Worm (Caenorhabditis elegans): ENCODE data around the gene srx-45.

- no peak for TF ChIP-seq ztf-28 (GFP tag; IDR thresholded peaks at IDR 0.05)
- TF ChIP-seq nhr-179 (tag; optimal IDR thresholded peaks at IDR 0.05) = no peak
- TF ChIP-seq ztf-26 (tag; optimal IDR thresholded peaks at IDR 0.05) = no peak
- no peak for TF ChIP-seq ama-1 (optimal IDR thresholded peaks at IDR 0.05)
- no peak for TF ChIP-seq ama-1 (GFP tag; optimal IDR thresholded peaks at IDR 0.05)
- no peak for TF ChIP-seq attf-6 (GFP tag; IDR thresholded peaks at IDR 0.05)
- TF ChIP-seq T07F8.4 (tag; optimal IDR thresholded peaks at IDR 0.05) = no peak
- TF ChIP-seq F10E7.11 (tag; optimal IDR thresholded peaks at IDR 0.05) = no peak
- no peak for TF ChIP-seq aptf-3 (GFP tag; IDR thresholded peaks at IDR 0.05)
- no peak for TF ChIP-seq pha-4 (tag; optimal IDR thresholded peaks at IDR 0.05)
- TF ChIP-seq ekl-4 (GFP tag; IDR thresholded peaks at IDR 0.05) = no peak
Measured at ce11 chrIII:9319641-9320040, 13.1 kb upstream of the srx-45 start, which contains the start of gene C40H1.9.
